Worm (Caenorhabditis elegans) whole organism, L4 larva: ENCODE measurements around the gene mct-4.

Experiments used
- F10B5.3 ChIP-seq: sonication (generic microtip); optimal IDR thresholded peaks from 2 replicates; lab custom pipeline; 2016; ENCODE audit warnings: mild to moderate bottlenecking, missing genetic modification characterization, missing compliant biosample characterization
- F26F4.8 ChIP-seq: fragments of 200-800 bp; sonication (Bioruptor generic); conservative IDR thresholded peaks from 2 replicates; pipeline ENCODE4 v1.3.6; 2022; ENCODE audit warnings: missing genetic modification characterization, missing compliant biosample characterization
- F49E8.2 ChIP-seq: sonication (generic microtip); optimal IDR thresholded peaks from 2 replicates; lab custom pipeline; 2016; ENCODE audit warnings: missing compliant biosample characterization, mild to moderate bottlenecking, missing genetic modification characterization, borderline replicate concordance
- T20F7.1 ChIP-seq: fragments of 200-800 bp; sonication (Bioruptor generic); optimal IDR thresholded peaks from 2 replicates; lab custom pipeline; 2018; ENCODE audit warnings: mild to moderate bottlenecking, missing genetic modification characterization, missing compliant biosample characterization
- T26A8.4 ChIP-seq: fragments of 200-800 bp; sonication (Bioruptor generic); IDR thresholded peaks from 2 replicates; pipeline ENCODE4 v1.3.6; 2022; ENCODE audit warnings: missing genetic modification characterization, missing compliant biosample characterization
- Y48G9A.11 ChIP-seq: fragments of 200-800 bp; sonication (Bioruptor generic); IDR thresholded peaks from 2 replicates; pipeline ENCODE4 v1.3.6; 2022; ENCODE audit warnings: missing genetic modification reagents, missing genetic modification characterization, missing compliant biosample characterization
- Y5F2A.4 ChIP-seq: fragments of 200-800 bp; sonication (Bioruptor generic); optimal IDR thresholded peaks from 2 replicates; lab custom pipeline; 2018; ENCODE audit warnings: mild to moderate bottlenecking, missing genetic modification characterization, missing compliant biosample characterization
- ZK337.2 ChIP-seq: fragments of 200-800 bp; sonication (Bioruptor generic); IDR thresholded peaks from 2 replicates; pipeline ENCODE4 v1.3.6; 2022; ENCODE audit warnings: missing genetic modification reagents, missing genetic modification characterization, missing compliant biosample characterization
- attf-4 ChIP-seq: sonication (generic microtip); optimal IDR thresholded peaks from 3 replicates; lab custom pipeline; 2017; ENCODE audit warnings: missing biosample characterization, missing genetic modification characterization
- ceh-20 ChIP-seq: fragments of 200-800 bp; sonication (Bioruptor generic); IDR thresholded peaks from 2 replicates; pipeline ENCODE4 v1.3.6; 2022; ENCODE audit warnings: missing genetic modification reagents, missing genetic modification characterization, missing compliant biosample characterization
- ceh-28 ChIP-seq: fragments of 150-350 bp; optimal IDR thresholded peaks from 2 replicates; lab custom pipeline; 2014; ENCODE audit warnings: missing biosample characterization, missing genetic modification reagents, missing genetic modification characterization
- ceh-44 ChIP-seq: fragments of 200-800 bp; sonication (Bioruptor generic); IDR thresholded peaks from 2 replicates; pipeline ENCODE4 v1.3.6; 2022; ENCODE audit warnings: missing genetic modification reagents, missing genetic modification characterization, missing compliant biosample characterization
- ceh-82 ChIP-seq: sonication (generic microtip); optimal IDR thresholded peaks from 2 replicates; lab custom pipeline; 2017; ENCODE audit warnings: missing biosample characterization, missing genetic modification characterization
- ctbp-1 ChIP-seq: fragments of 200-800 bp; sonication (Bioruptor generic); IDR thresholded peaks from 2 replicates; pipeline ENCODE4 v1.3.6; 2022; ENCODE audit warnings: missing genetic modification reagents, missing genetic modification characterization, missing compliant biosample characterization
- daf-8 ChIP-seq: fragments of 200-800 bp; sonication (Bioruptor generic); IDR thresholded peaks from 2 replicates; pipeline ENCODE4 v1.3.6; 2022; ENCODE audit warnings: missing genetic modification characterization, missing compliant biosample characterization
- dve-1 ChIP-seq: sonication (generic microtip); optimal IDR thresholded peaks from 2 replicates; lab custom pipeline; 2017; ENCODE audit warnings: antibody characterized with exemption, mild to moderate bottlenecking, missing genetic modification characterization, missing compliant biosample characterization; ENCODE audit not compliant: insufficient read depth
- hif-1 ChIP-seq, 2 experiments: sonication (generic microtip); optimal IDR thresholded peaks; 2 replicates each; lab custom pipeline; 2016 to 2017; ENCODE audit warnings: missing compliant biosample characterization in 2 of 2, missing genetic modification characterization in 2 of 2, missing genetic modification reagents in 2 of 2, missing genotype in 2 of 2, mild to moderate bottlenecking in 1 of 2
- hlh-11 ChIP-seq: fragments of 200-800 bp; sonication (Bioruptor generic); optimal IDR thresholded peaks from 2 replicates; lab custom pipeline; 2018; ENCODE audit warnings: mild to moderate bottlenecking, missing genetic modification characterization, missing compliant biosample characterization
- hlh-30 ChIP-seq: sonication (generic microtip); optimal IDR thresholded peaks from 2 replicates; lab custom pipeline; 2017; ENCODE audit warnings: antibody characterized with exemption, mild to moderate bottlenecking, missing genetic modification characterization, missing compliant biosample characterization; ENCODE audit not compliant: insufficient read depth
- lim-7 ChIP-seq: fragments of 200-800 bp; sonication (Bioruptor generic); IDR thresholded peaks from 2 replicates; pipeline ENCODE4 v1.3.6; 2022; ENCODE audit warnings: missing genetic modification characterization, missing compliant biosample characterization
- lin-1 ChIP-seq: fragments of 200-800 bp; sonication (Bioruptor generic); IDR thresholded peaks from 2 replicates; pipeline ENCODE4 v1.3.6; 2022; ENCODE audit warnings: missing genetic modification reagents, missing genetic modification characterization, missing compliant biosample characterization
- lin-38 ChIP-seq: fragments of 200-800 bp; sonication (Bioruptor generic); IDR thresholded peaks from 2 replicates; pipeline ENCODE4 v1.3.6; 2022; ENCODE audit warnings: missing genetic modification reagents, missing genetic modification characterization, missing compliant biosample characterization
- lin-39 ChIP-seq: fragments of 150-350 bp; optimal IDR thresholded peaks from 2 replicates; lab custom pipeline; 2014; ENCODE audit warnings: missing biosample characterization, missing genetic modification reagents, missing genetic modification characterization
- lir-3 ChIP-seq: sonication (generic microtip); optimal IDR thresholded peaks from 2 replicates; lab custom pipeline; 2016; ENCODE audit warnings: mild to moderate bottlenecking, missing genetic modification characterization, missing compliant biosample characterization
- madf-5 ChIP-seq, 2 experiments: fragments of 200-800 bp; sonication (Bioruptor generic); IDR thresholded peaks; 2 replicates each; pipeline ENCODE4 v1.3.6; 2022; ENCODE audit warnings: missing compliant biosample characterization in 2 of 2, missing genetic modification characterization in 2 of 2
- nhr-10 ChIP-seq: fragments of 150-350 bp; optimal IDR thresholded peaks from 2 replicates; lab custom pipeline; 2014; ENCODE audit warnings: missing biosample characterization, missing genetic modification characterization
- nhr-102 ChIP-seq: sonication (generic microtip); optimal IDR thresholded peaks from 2 replicates; lab custom pipeline; 2016; ENCODE audit warnings: mild to moderate bottlenecking, missing genetic modification characterization, moderate library complexity, missing compliant biosample characterization
- nhr-11 ChIP-seq: fragments of 150-350 bp; optimal IDR thresholded peaks from 2 replicates; lab custom pipeline; 2014; ENCODE audit warnings: missing biosample characterization, missing genetic modification characterization
- nhr-237 ChIP-seq: sonication (generic microtip); optimal IDR thresholded peaks from 2 replicates; lab custom pipeline; 2017; ENCODE audit warnings: missing biosample characterization, missing genetic modification characterization
- nhr-25 ChIP-seq: sonication (generic microtip); optimal IDR thresholded peaks from 2 replicates; lab custom pipeline; 2017; ENCODE audit warnings: missing genetic modification characterization, mild to moderate bottlenecking, missing compliant biosample characterization, antibody characterized with exemption, moderate library complexity, borderline replicate concordance; ENCODE audit not compliant: insufficient read depth
- nhr-41 ChIP-seq: fragments of 200-800 bp; sonication (Bioruptor generic); IDR thresholded peaks from 2 replicates; pipeline ENCODE4 v1.3.6; 2022; ENCODE audit warnings: missing genetic modification reagents, missing genetic modification characterization, missing compliant biosample characterization
- pha-4 ChIP-seq, 2 experiments: fragments of 150-350 bp in 1 of 2; fragments of 200-800 bp in 1 of 2; sonication (Bioruptor generic) in 1 of 2; IDR thresholded peaks in 1 of 2; optimal IDR thresholded peaks in 1 of 2; 2 replicates each; pipeline versions ENCODE4 v1.3.6 to Lab custom; 2014 to 2022; ENCODE audit warnings: missing genetic modification characterization in 2 of 2, missing genetic modification reagents in 2 of 2, missing biosample characterization in 1 of 2, missing compliant biosample characterization in 1 of 2
- snpc-4 ChIP-seq: fragments of 150-350 bp; optimal IDR thresholded peaks from 2 replicates; lab custom pipeline; 2014; ENCODE audit warnings: missing biosample characterization, missing genetic modification characterization
- spr-3 ChIP-seq: fragments of 200-800 bp; sonication (Bioruptor generic); optimal IDR thresholded peaks from 2 replicates; lab custom pipeline; 2018; ENCODE audit warnings: mild to moderate bottlenecking, missing genetic modification characterization, missing compliant biosample characterization
- tag-97 ChIP-seq: fragments of 200-800 bp; sonication (Bioruptor generic); IDR thresholded peaks from 2 replicates; pipeline ENCODE4 v1.3.6; 2022; ENCODE audit warnings: missing genetic modification characterization, missing compliant biosample characterization
- tra-1 ChIP-seq: fragments of 200-800 bp; sonication (Bioruptor generic); IDR thresholded peaks from 2 replicates; pipeline ENCODE4 v1.3.6; 2022; ENCODE audit warnings: missing genetic modification reagents, missing genetic modification characterization, missing compliant biosample characterization
- unc-130 ChIP-seq: sonication (generic microtip); optimal IDR thresholded peaks from 2 replicates; lab custom pipeline; 2016; ENCODE audit warnings: missing genetic modification reagents, missing genetic modification characterization, missing compliant biosample characterization
- unc-39 ChIP-seq: sonication (generic microtip); optimal IDR thresholded peaks from 2 replicates; lab custom pipeline; 2017; ENCODE audit warnings: missing biosample characterization, missing genetic modification characterization
- zag-1 ChIP-seq: fragments of 150-350 bp; optimal IDR thresholded peaks from 2 replicates; lab custom pipeline; 2014; ENCODE audit warnings: missing biosample characterization, missing genetic modification characterization
- zfp-2 ChIP-seq: sonication (generic microtip); optimal IDR thresholded peaks from 2 replicates; lab custom pipeline; 2016; ENCODE audit warnings: mild to moderate bottlenecking, missing genetic modification characterization, missing compliant biosample characterization
- zfp-3 ChIP-seq: fragments of 200-800 bp; sonication (Bioruptor generic); conservative IDR thresholded peaks from 2 replicates; pipeline ENCODE4 v1.3.6; 2022; ENCODE audit warnings: missing genetic modification reagents, missing genetic modification characterization, missing compliant biosample characterization

Gene mct-4

DNA sequence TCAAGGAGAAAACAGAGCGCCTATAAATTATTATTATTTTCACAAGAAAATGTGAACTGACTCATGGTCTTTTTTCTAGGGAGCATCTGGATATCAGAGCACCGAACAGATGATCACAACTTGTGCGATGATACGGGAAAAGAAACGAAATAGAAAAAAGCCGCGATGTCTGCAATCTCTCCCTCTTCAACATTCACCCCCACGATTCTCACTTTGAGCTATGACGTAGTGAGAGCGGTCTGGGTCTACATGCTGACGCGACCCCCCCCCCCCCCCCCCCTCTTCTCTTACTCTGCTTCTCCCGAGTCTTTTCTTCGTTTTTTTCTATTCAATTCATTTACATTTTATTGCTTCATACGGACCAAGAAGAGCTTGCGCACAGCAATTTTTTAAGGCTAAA, 29.9 kb downstream of the mct-4 start (continued):
- TF ChIP-seq unc-130 (GFP tag; lab: Kevin White, UChicago) (no peak), nhr-237 (no peak), tag-97 (GFP tag; lab: Robert Waterston, UW) (no peak), nhr-102 (tag; lab: Kevin White, UChicago) (no peak), lin-1 (GFP tag; lab: Robert Waterston, UW) (no peak), F49E8.2 (tag; lab: Kevin White, UChicago) (no peak), nhr-10 (no peak), hlh-30 (tag; lab: Kevin White, UChicago) (peak; percentile 29), daf-8 (no peak), lin-38 (GFP tag; lab: Robert Waterston, UW) (no peak), unc-39 (tag; lab: Kevin White, UChicago) (no peak), F26F4.8 (GFP tag; lab: Robert Waterston, UW) (no peak), F10B5.3 (tag; lab: Kevin White, UChicago) (no peak), ceh-20 (GFP tag; lab: Robert Waterston, UW) (no peak), snpc-4 (tag; lab: Kevin White, UChicago) (no peak), ctbp-1 (GFP tag; lab: Robert Waterston, UW) (0 out of 2 replicates have a peak, but pooled peaks have one; percentile 29), Y48G9A.11 (GFP tag; lab: Robert Waterston, UW) (no peak), madf-5 (GFP tag; IDR thresholded peaks at IDR 0.05; lab: Robert Waterston, UW) (no peak), pha-4 (GFP tag; IDR thresholded peaks at IDR 0.05; lab: Robert Waterston, UW) (peak; percentile 75; the same call in 1 of the 2 replicates), pha-4 (tag; optimal IDR thresholded peaks at IDR 0.05; lab: Kevin White, UChicago) (no peak), ceh-44 (no peak), hif-1 (tag; optimal IDR thresholded peaks at IDR 0.05; lab: Kevin White, UChicago) (peak in 1 of 2 experiments; percentile 76), ceh-28 (tag; lab: Kevin White, UChicago) (no peak), lir-3 (tag; lab: Kevin White, UChicago) (no peak), lim-7 (no peak), spr-3 (GFP tag; lab: Kevin White, UChicago) (no peak), nhr-11 (tag; lab: Kevin White, UChicago) (no peak), lin-39 (tag; lab: Kevin White, UChicago) (no peak), dve-1 (tag; lab: Kevin White, UChicago) (no peak), tra-1 (peak; percentile 61), nhr-41 (GFP tag; lab: Robert Waterston, UW) (no peak), zag-1 (tag; lab: Kevin White, UChicago) (no peak), ZK337.2 (no peak), ceh-82 (tag; lab: Kevin White, UChicago) (no peak), attf-4 (no peak), Y5F2A.4 (GFP tag; lab: Kevin White, UChicago) (no peak), zfp-2 (no peak), T20F7.1 (GFP tag; lab: Kevin White, UChicago) (no peak), T26A8.4 (GFP tag; lab: Robert Waterston, UW) (no peak), hlh-11 (tag; lab: Kevin White, UChicago) (peak; percentile 90), zfp-3 (GFP tag; lab: Robert Waterston, UW) (no peak), nhr-25 (tag; lab: Kevin White, UChicago) (no peak)
